Fruit fly (Drosophila melanogaster) whole organism, embryonic: ENCODE results near the gene CG13654.

Experiments
- CG10959 ChIP-seq: fragments of 200-800 bp; sonication (Bioruptor generic); IDR thresholded peaks from 2 replicates; pipeline ENCODE4 v1.3.6; 2022; ENCODE audit warnings: missing biosample characterization, missing genetic modification characterization
- CG11093 ChIP-seq: fragments of 200-800 bp; sonication (Bioruptor generic); IDR thresholded peaks from 3 replicates; pipeline ENCODE4 v1.3.6; 2022; ENCODE audit warnings: missing biosample characterization, missing genetic modification characterization
- CG12071 ChIP-seq: fragments of 200-800 bp; sonication (Bioruptor generic); optimal IDR thresholded peaks from 3 replicates; lab custom pipeline; 2018; ENCODE audit warnings: missing biosample characterization, mild to moderate bottlenecking, missing genetic modification characterization
- CG12236 ChIP-seq: fragments of 200-800 bp; sonication (Bioruptor generic); optimal IDR thresholded peaks from 2 replicates; lab custom pipeline; 2016; ENCODE audit warnings: missing biosample characterization, missing genetic modification characterization
- CG13287 ChIP-seq: fragments of 200-800 bp; sonication (Bioruptor generic); IDR thresholded peaks from 2 replicates; pipeline ENCODE4 v1.3.6; 2022; ENCODE audit warnings: missing biosample characterization, missing genetic modification characterization; ENCODE audit not compliant: partially characterized antibody
- CG16863 ChIP-seq: fragments of 200-800 bp; sonication (Bioruptor generic); optimal IDR thresholded peaks from 3 replicates; lab custom pipeline; 2016; ENCODE audit warnings: missing biosample characterization, missing genetic modification characterization
- CG31441 ChIP-seq: fragments of 200-800 bp; sonication (Bioruptor generic); IDR thresholded peaks from 2 replicates; pipeline ENCODE4 v1.3.6; 2022; ENCODE audit warnings: missing biosample characterization, missing genetic modification characterization
- CG32532 ChIP-seq: fragments of 200-800 bp; sonication (Bioruptor generic); IDR thresholded peaks from 2 replicates; pipeline ENCODE4 v1.3.6; 2022; ENCODE audit warnings: missing biosample characterization, missing genetic modification characterization
- CG34422 ChIP-seq: fragments of 200-800 bp; sonication (Bioruptor generic); IDR thresholded peaks from 3 replicates; pipeline ENCODE4 v1.3.6; 2022; ENCODE audit warnings: missing biosample characterization, missing genetic modification characterization
- CG6254 ChIP-seq: fragments of 200-800 bp; sonication (Bioruptor generic); optimal IDR thresholded peaks from 3 replicates; lab custom pipeline; 2017; ENCODE audit warnings: mild to moderate bottlenecking, missing biosample characterization, missing genetic modification reagents, missing genetic modification characterization
- CG6272 ChIP-seq: fragments of 200-800 bp; sonication (Bioruptor generic); IDR thresholded peaks from 2 replicates; pipeline ENCODE4 v1.3.6; 2022; ENCODE audit warnings: missing biosample characterization, missing genetic modification characterization
- CG6813 ChIP-seq: fragments of 200-800 bp; sonication (Bioruptor generic); optimal IDR thresholded peaks from 2 replicates; lab custom pipeline; 2017; ENCODE audit warnings: missing biosample characterization, missing genetic modification characterization, mild to moderate bottlenecking, moderate library complexity, missing genetic modification reagents
- CG7786 ChIP-seq: fragments of 200-800 bp; sonication (Bioruptor generic); optimal IDR thresholded peaks from 2 replicates; lab custom pipeline; 2016; ENCODE audit warnings: missing biosample characterization, missing genetic modification characterization
- CG7987 ChIP-seq: fragments of 200-800 bp; sonication (Bioruptor generic); optimal IDR thresholded peaks from 2 replicates; lab custom pipeline; 2018; ENCODE audit warnings: missing biosample characterization, mild to moderate bottlenecking, missing genetic modification characterization, moderate library complexity
- CG9876 ChIP-seq: fragments of 200-800 bp; sonication (Bioruptor generic); optimal IDR thresholded peaks from 2 replicates; lab custom pipeline; 2016; ENCODE audit warnings: missing biosample characterization, missing genetic modification characterization
- Chrac-16 ChIP-seq: fragments of 200-800 bp; sonication (Bioruptor generic); optimal IDR thresholded peaks from 3 replicates; lab custom pipeline; 2016; ENCODE audit warnings: missing biosample characterization, missing genetic modification characterization
- Dfd ChIP-seq, 2 experiments: fragments of >200 bp; optimal IDR thresholded peaks; 2 replicates each; lab custom pipeline; 2017; ENCODE audit warnings: missing biosample characterization in 2 of 2, missing genetic modification characterization in 2 of 2
- Elba2 ChIP-seq: fragments of 200-800 bp; sonication (Bioruptor generic); optimal IDR thresholded peaks from 3 replicates; lab custom pipeline; 2016; ENCODE audit warnings: missing biosample characterization, missing genetic modification characterization
- Ets97D ChIP-seq: fragments of 200-800 bp; sonication (Bioruptor generic); optimal IDR thresholded peaks from 3 replicates; lab custom pipeline; 2016; ENCODE audit warnings: missing biosample characterization, missing genetic modification characterization
- HLH3B ChIP-seq: fragments of 200-800 bp; sonication (Bioruptor generic); IDR thresholded peaks from 2 replicates; pipeline ENCODE4 v1.3.6; 2022; ENCODE audit warnings: missing biosample characterization, missing genetic modification characterization
- Hr39 ChIP-seq: fragments of >200 bp; optimal IDR thresholded peaks from 2 replicates; lab custom pipeline; 2017
- Kr ChIP-seq: fragments of 200-800 bp; sonication (Bioruptor generic); optimal IDR thresholded peaks from 2 replicates; lab custom pipeline; 2017; ENCODE audit warnings: missing biosample characterization, mild to moderate bottlenecking, missing genetic modification characterization
- Lim3 ChIP-seq: fragments of 200-800 bp; sonication (Bioruptor generic); IDR thresholded peaks from 2 replicates; pipeline ENCODE4 v1.3.6; 2022; ENCODE audit warnings: missing biosample characterization, missing genetic modification characterization
- Lpt ChIP-seq: fragments of >200 bp; optimal IDR thresholded peaks from 2 replicates; lab custom pipeline; 2018; ENCODE audit warnings: missing biosample characterization, missing genetic modification characterization
- Myb ChIP-seq: fragments of 200-800 bp; sonication (Bioruptor generic); optimal IDR thresholded peaks from 2 replicates; lab custom pipeline; 2016; ENCODE audit warnings: missing biosample characterization, missing genetic modification characterization
- Optix ChIP-seq: fragments of 200-800 bp; sonication (Bioruptor generic); IDR thresholded peaks from 3 replicates; pipeline ENCODE4 v1.3.6; 2022; ENCODE audit warnings: missing biosample characterization, missing genetic modification characterization
- Scr ChIP-seq: fragments of 200-800 bp; sonication (Bioruptor generic); IDR thresholded peaks from 2 replicates; pipeline ENCODE4 v1.3.6; 2022; ENCODE audit warnings: missing biosample characterization, missing genetic modification characterization; ENCODE audit not compliant: partially characterized antibody
- Sry-β ChIP-seq: fragments of 200-800 bp; sonication (Bioruptor generic); optimal IDR thresholded peaks from 2 replicates; lab custom pipeline; 2018; ENCODE audit warnings: missing biosample characterization, mild to moderate bottlenecking, missing genetic modification characterization, moderate library complexity
- al ChIP-seq: fragments of 200-800 bp; sonication (Bioruptor generic); IDR thresholded peaks from 2 replicates; pipeline ENCODE4 v1.3.6; 2022; ENCODE audit warnings: missing biosample characterization, missing genetic modification characterization
- bbx ChIP-seq: fragments of 200-800 bp; sonication (Bioruptor generic); IDR thresholded peaks from 2 replicates; pipeline ENCODE4 v1.3.6; 2022; ENCODE audit warnings: missing biosample characterization, missing genetic modification characterization; ENCODE audit not compliant: partially characterized antibody
- bsh ChIP-seq, 2 experiments: fragments of 200-800 bp; sonication (Bioruptor generic); optimal IDR thresholded peaks; 2 replicates each; lab custom pipeline; 2017 to 2018; ENCODE audit warnings: mild to moderate bottlenecking in 2 of 2, missing biosample characterization in 2 of 2, missing genetic modification characterization in 2 of 2, moderate library complexity in 1 of 2
- croc ChIP-seq: fragments of 200-800 bp; sonication (Bioruptor generic); conservative IDR thresholded peaks from 3 replicates; pipeline ENCODE4 v1.3.6; 2022; ENCODE audit warnings: missing biosample characterization, missing genetic modification characterization
- crol ChIP-seq: fragments of 200-800 bp; sonication (Bioruptor generic); IDR thresholded peaks from 2 replicates; pipeline ENCODE4 v1.3.6; 2022; ENCODE audit warnings: missing biosample characterization, missing genetic modification characterization
- crp ChIP-seq, 2 experiments: fragments of 200-800 bp; sonication (Bioruptor generic); optimal IDR thresholded peaks; 2 replicates in 1 of 2; 3 replicates in 1 of 2; lab custom pipeline; 2017; ENCODE audit warnings: missing biosample characterization in 2 of 2, missing genetic modification characterization in 2 of 2, mild to moderate bottlenecking in 1 of 2, moderate library complexity in 1 of 2
- cwo ChIP-seq: fragments of 200-800 bp; sonication (Bioruptor generic); optimal IDR thresholded peaks from 3 replicates; lab custom pipeline; 2017; ENCODE audit warnings: missing biosample characterization, missing genetic modification characterization, mild to moderate bottlenecking, moderate library complexity, missing genetic modification reagents
- gce ChIP-seq: fragments of 200-800 bp; sonication (Bioruptor generic); IDR thresholded peaks from 3 replicates; pipeline ENCODE4 v1.3.6; 2022; ENCODE audit warnings: missing biosample characterization, missing genetic modification characterization
- gsb ChIP-seq: fragments of 200-800 bp; sonication (Bioruptor generic); IDR thresholded peaks from 2 replicates; pipeline ENCODE4 v1.3.6; 2022; ENCODE audit warnings: missing biosample characterization, missing genetic modification characterization
- hb ChIP-seq: fragments of 200-800 bp; sonication (Bioruptor generic); IDR thresholded peaks from 3 replicates; pipeline ENCODE4 v1.3.6; 2022; ENCODE audit warnings: missing biosample characterization, missing genetic modification characterization; ENCODE audit not compliant: partially characterized antibody
- ken ChIP-seq: fragments of 200-800 bp; sonication (Bioruptor generic); IDR thresholded peaks from 3 replicates; pipeline ENCODE4 v1.3.6; 2022; ENCODE audit warnings: missing biosample characterization, missing genetic modification characterization
- lbe ChIP-seq: fragments of 200-800 bp; sonication (Bioruptor generic); optimal IDR thresholded peaks from 2 replicates; lab custom pipeline; 2016; ENCODE audit warnings: missing biosample characterization, mild to moderate bottlenecking, missing genetic modification characterization
- lola ChIP-seq, 3 experiments: fragments of >200 bp in 2 of 3; fragments of 200-800 bp in 1 of 3; sonication (Bioruptor generic) in 1 of 3; optimal IDR thresholded peaks; 2 replicates each; lab custom pipeline; 2017 to 2019; ENCODE audit warnings: missing biosample characterization in 3 of 3, missing genetic modification characterization in 3 of 3, mild to moderate bottlenecking in 1 of 3, moderate library complexity in 1 of 3
- maf-S ChIP-seq: fragments of 200-800 bp; sonication (Bioruptor generic); optimal IDR thresholded peaks from 2 replicates; lab custom pipeline; 2016; ENCODE audit warnings: missing biosample characterization, missing genetic modification characterization
- nerfin-2 ChIP-seq: fragments of 200-800 bp; sonication (Bioruptor generic); IDR thresholded peaks from 2 replicates; pipeline ENCODE4 v1.3.6; 2022; ENCODE audit warnings: missing biosample characterization, missing genetic modification characterization; ENCODE audit not compliant: partially characterized antibody
- odd ChIP-seq: fragments of 200-800 bp; sonication (Bioruptor generic); optimal IDR thresholded peaks from 2 replicates; lab custom pipeline; 2017; ENCODE audit warnings: missing biosample characterization, mild to moderate bottlenecking, missing genetic modification characterization
- phol ChIP-seq: fragments of 200-800 bp; sonication (Bioruptor generic); optimal IDR thresholded peaks from 3 replicates; lab custom pipeline; 2018; ENCODE audit warnings: missing biosample characterization, mild to moderate bottlenecking, missing genetic modification characterization, moderate library complexity
- slbo ChIP-seq: fragments of 200-800 bp; sonication (Bioruptor generic); IDR thresholded peaks from 2 replicates; pipeline ENCODE4 v1.3.6; 2022; ENCODE audit warnings: missing biosample characterization, missing genetic modification characterization
- ssp ChIP-seq: fragments of 200-800 bp; sonication (Bioruptor generic); IDR thresholded peaks from 2 replicates; pipeline ENCODE4 v1.3.6; 2022; ENCODE audit warnings: missing biosample characterization, missing genetic modification characterization
- usp ChIP-seq: fragments of >200 bp; optimal IDR thresholded peaks from 2 replicates; lab custom pipeline; 2017; ENCODE audit warnings: missing biosample characterization, missing genetic modification characterization
- wdn ChIP-seq: fragments of 200-800 bp; sonication (Bioruptor generic); IDR thresholded peaks from 2 replicates; pipeline ENCODE4 v1.3.6; 2022; ENCODE audit warnings: missing biosample characterization, missing genetic modification characterization
- zen ChIP-seq: fragments of 200-800 bp; sonication (Bioruptor generic); optimal IDR thresholded peaks from 3 replicates; lab custom pipeline; 2018; ENCODE audit warnings: missing biosample characterization, mild to moderate bottlenecking, missing genetic modification characterization, moderate library complexity
- zfh2 ChIP-seq: fragments of 200-800 bp; sonication (Bioruptor generic); optimal IDR thresholded peaks from 2 replicates; lab custom pipeline; 2016; ENCODE audit warnings: missing biosample characterization, missing genetic modification characterization

The CG13654 gene

dm6 chr3R:25178521-25178920 is 21.1 kb upstream of the CG13654 start (continued):
- TF ChIP-seq lola (GFP tag; optimal IDR thresholded peaks at IDR 0.05; lab: Kevin White, UChicago) (peak in 1 of 3 experiments; percentile 90), HLH3B (GFP tag; lab: Robert Waterston, UW) (peak; percentile 48; the same call in 1 of the 2 replicates), CG16863 (GFP tag; lab: Kevin White, UChicago) (peak; percentile 43), CG7987 (GFP tag; lab: Kevin White, UChicago) (no peak), Hr39 (no peak), Elba2 (GFP tag; lab: Kevin White, UChicago) (peak; percentile 75), bbx (GFP tag; lab: Robert Waterston, UW) (no peak), Dfd (GFP tag; optimal IDR thresholded peaks at IDR 0.05; lab: Kevin White, UChicago) (no peak), maf-S (GFP tag; lab: Kevin White, UChicago) (no peak), Ets97D (GFP tag; lab: Kevin White, UChicago) (no peak), zfh2 (no peak), CG32532 (GFP tag; lab: Robert Waterston, UW) (no peak), Lim3 (GFP tag; lab: Robert Waterston, UW) (no peak), zen (tag; lab: Kevin White, UChicago) (peak; percentile 51), bsh (GFP tag; optimal IDR thresholded peaks at IDR 0.05; lab: Kevin White, UChicago) (peak; percentile 25 to 86), cwo (GFP tag; lab: Kevin White, UChicago) (no peak), gsb (GFP tag; lab: Robert Waterston, UW) (no peak), phol (peak; percentile 53), usp (GFP tag; lab: Kevin White, UChicago) (no peak), Optix (peak; percentile 83; the same call in 2 of the 3 replicates), al (GFP tag; lab: Robert Waterston, UW) (no peak), nerfin-2 (GFP tag; lab: Robert Waterston, UW) (0 out of 2 replicates have a peak, but pooled peaks have one; percentile 26), hb (GFP tag; lab: Robert Waterston, UW) (no peak), ssp (GFP tag; lab: Robert Waterston, UW) (peak; percentile 37; the same call in 1 of the 2 replicates), Kr (GFP tag; lab: Kevin White, UChicago) (no peak), odd (GFP tag; lab: Kevin White, UChicago) (peak; percentile 13), ken (GFP tag; lab: Robert Waterston, UW) (peak; percentile 37; the same call in 1 of the 3 replicates), crp (GFP tag; optimal IDR thresholded peaks at IDR 0.05; lab: Kevin White, UChicago) (no peak), crol (GFP tag; lab: Robert Waterston, UW) (peak; percentile 46; the same call in 1 of the 2 replicates), CG7786 (GFP tag; lab: Kevin White, UChicago) (peak; percentile 25), lbe (GFP tag; lab: Kevin White, UChicago) (peak; percentile 59), slbo (GFP tag; lab: Robert Waterston, UW) (peak; percentile 48), CG6254 (GFP tag; lab: Kevin White, UChicago) (peak; percentile 11), CG9876 (GFP tag; lab: Kevin White, UChicago) (no peak), CG6813 (GFP tag; lab: Kevin White, UChicago) (peak; percentile 7), CG12071 (no peak), CG10959 (peak; percentile 50), Chrac-16 (GFP tag; lab: Kevin White, UChicago) (peak; percentile 83), wdn (no peak), Lpt (GFP tag; lab: Kevin White, UChicago) (no peak), CG12236 (GFP tag; lab: Kevin White, UChicago) (peak; percentile 60), Myb (no peak), CG31441 (GFP tag; lab: Robert Waterston, UW) (peak; percentile 65), CG13287 (GFP tag; lab: Robert Waterston, UW) (no peak), croc (GFP tag; lab: Robert Waterston, UW) (no peak; the same call in 2 of the 3 replicates), Sry-β (no peak), gce (0 out of 3 replicates have a peak, but pooled peaks have one; percentile 28), CG11093 (GFP tag; lab: Robert Waterston, UW) (0 out of 3 replicates have a peak, but pooled peaks have one; percentile 53), CG34422 (GFP tag; lab: Robert Waterston, UW) (peak; percentile 77; the same call in 2 of the 3 replicates), CG6272 (GFP tag; lab: Robert Waterston, UW) (peak; percentile 64), Scr (GFP tag; lab: Robert Waterston, UW) (no peak)
